Fruit fly (Drosophila melanogaster) ovary, adult (tissue): ENCODE measurements around the gene pzg.

ENCODE experiments used
- CG17801 ChIP-seq: fragments of 200-800 bp; optimal IDR thresholded peaks from 2 replicates; lab custom pipeline; 2019; ENCODE audit warnings: missing biosample characterization, mild to moderate bottlenecking, missing genetic modification characterization, moderate library complexity; ENCODE audit not compliant: partially characterized antibody

pzg gene

DNA sequence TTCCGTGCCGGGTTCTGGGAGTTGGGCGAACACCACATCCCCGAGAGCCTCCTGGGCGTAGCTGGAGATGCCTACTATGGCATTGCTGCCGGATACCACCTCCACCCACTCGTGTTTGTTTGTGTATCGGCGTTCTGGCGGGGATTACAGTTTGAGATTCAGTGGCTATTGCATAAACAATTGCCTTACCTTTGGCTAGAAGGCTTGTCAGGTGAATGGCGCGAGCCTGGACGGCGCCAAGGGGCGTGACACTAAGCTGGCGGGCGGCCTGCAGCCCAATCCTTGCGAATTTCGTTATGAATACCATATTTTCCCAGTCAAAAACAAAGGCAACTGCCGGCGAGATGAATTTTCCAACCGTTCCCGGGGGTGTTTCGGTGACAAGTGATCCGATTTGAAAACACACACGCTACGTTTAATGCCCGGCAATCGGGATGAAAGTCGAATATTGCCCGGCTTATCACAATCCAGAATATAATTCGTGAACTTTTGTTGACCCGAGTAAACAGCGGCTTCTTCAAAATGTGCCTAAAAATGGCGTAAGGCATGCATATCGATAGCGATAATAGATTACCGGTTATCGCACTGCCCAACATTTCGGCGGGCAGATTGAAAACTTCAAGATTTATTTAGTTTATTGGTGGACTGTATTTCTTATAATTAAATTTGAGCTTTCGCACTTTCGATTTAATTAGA, 4.8 kb upstream of the pzg start, which contains the start of gene ppl:
Gene ppl (minus strand): TSS at position 511 of the 696 bp plus-strand sequence.
- TF ChIP-seq CG17801 (GFP tag; lab: Kevin White, UChicago): no peak

DNA sequence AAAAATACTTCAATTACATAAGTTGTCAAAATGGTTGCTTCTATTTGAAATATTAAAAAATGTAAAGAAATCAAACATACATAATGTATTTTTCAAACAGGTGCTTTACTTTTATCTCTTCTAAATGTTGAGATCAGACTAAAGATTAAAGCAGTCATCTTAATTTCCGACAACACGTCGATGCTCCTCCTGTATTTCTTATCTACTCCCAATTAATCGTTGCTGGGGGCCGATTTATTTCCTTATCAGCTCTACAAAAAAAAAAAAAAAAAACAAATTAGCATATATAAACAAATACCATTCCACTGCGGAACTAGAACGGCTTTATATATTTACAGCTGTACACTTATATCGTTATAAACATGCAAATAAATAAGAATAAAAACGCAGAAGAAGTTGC, 4.2 kb upstream of the pzg start:
- TF ChIP-seq CG17801 (GFP tag; lab: Kevin White, UChicago): no peak

DNA sequence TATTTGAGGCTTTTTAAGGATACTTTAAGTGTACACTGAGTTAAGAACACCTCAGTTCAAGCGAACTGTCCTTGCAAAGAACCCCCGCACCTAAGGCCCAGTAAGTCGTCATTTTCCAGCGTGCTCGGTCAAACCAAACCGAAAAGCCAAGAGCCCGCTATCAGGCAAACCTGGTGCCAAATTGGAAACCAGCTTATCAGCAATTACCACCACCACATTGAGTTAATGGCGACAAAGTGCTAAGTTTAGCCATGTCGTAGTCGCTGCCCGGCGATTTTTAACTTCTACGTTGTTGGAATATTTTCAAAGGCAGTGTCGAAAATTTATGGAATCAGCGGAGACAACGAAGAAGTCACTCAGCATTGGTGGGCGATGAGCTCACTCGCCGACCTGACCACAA, 3.2 kb upstream of the pzg start:
- TF ChIP-seq CG17801 (GFP tag; lab: Kevin White, UChicago): no peak

DNA sequence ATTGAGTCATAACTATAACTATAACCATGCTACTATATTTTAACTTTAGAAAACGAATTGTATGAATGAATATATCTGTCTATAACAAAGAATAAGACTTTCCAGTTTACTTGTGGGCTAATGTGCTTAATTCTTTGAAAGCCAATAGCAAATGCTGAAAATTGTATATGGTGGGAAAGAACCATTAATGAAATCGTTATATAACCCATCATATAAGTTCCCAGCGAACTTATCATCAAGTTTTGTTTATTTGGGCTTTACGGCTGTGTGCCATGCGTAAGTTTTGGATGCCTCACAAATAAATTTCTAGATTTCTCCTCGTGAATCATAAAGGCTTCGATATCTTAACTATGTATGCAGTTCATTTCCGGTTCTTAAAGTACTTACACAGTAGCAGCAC, 2.1 kb upstream of the pzg start:
- TF ChIP-seq CG17801 (GFP tag; lab: Kevin White, UChicago): no peak

DNA sequence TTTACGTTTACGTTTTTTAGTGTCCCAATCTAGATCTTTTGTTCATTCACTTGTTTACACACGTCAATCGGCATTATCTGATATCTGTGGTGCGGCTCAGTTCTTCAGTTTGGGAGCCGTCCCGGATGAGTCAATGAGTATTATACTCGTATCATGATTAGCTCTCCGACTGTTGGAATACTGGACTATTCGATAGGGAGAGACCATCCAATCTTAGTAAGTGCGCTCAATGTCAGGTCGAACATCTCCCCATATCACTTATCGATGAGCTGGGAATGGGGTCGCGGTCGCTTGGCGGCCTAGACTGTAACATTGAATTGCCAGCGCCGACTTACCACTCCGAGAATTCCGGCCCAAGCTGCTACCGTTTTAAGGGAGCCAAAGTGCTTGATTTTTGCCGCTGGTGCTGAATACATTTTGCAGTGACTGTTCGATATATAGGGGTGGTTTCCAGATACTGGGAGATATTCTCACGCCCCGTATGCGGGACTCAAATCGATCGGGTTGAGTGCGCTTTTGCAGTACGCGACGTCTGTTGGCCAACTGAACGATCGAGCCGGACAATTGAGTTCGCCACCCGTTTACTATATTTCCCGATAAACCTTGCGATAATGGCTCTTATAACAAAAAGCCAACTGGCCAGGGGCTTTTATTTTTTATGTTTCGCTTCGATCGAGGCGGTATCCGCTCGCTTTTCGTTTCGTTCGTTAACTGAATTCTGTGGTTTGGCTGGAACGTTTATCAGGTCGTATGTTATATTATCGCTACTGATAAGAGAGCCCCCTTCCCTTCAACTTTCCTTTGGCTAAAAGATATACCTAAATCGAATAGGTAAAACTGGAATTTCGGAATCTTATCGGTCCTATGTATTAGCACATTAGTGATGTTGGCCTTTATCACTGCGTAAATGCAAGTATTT, 920 bp upstream of the pzg start:
- TF ChIP-seq CG17801 (GFP tag; lab: Kevin White, UChicago): no peak

DNA sequence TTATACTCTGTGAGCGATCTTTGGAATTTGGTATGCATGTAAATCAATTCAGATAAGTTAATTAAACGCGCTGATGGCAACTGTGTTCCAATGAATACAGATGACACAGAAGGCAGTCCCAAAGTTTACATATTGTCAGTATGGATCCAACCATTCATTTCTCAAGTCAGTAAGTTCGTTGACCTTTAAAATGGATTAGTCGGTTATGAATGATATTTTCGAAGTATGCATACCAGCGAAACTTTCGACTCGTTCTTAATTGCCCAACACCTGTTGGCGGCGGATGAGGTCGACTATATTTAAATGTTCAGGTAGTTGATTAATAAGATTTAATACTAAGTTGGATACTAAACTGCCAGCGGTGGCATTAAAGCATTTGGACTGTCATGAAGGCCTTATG, 4.4 kb downstream of the pzg start:
- no peak for TF ChIP-seq CG17801 (GFP tag; lab: Kevin White, UChicago)

DNA sequence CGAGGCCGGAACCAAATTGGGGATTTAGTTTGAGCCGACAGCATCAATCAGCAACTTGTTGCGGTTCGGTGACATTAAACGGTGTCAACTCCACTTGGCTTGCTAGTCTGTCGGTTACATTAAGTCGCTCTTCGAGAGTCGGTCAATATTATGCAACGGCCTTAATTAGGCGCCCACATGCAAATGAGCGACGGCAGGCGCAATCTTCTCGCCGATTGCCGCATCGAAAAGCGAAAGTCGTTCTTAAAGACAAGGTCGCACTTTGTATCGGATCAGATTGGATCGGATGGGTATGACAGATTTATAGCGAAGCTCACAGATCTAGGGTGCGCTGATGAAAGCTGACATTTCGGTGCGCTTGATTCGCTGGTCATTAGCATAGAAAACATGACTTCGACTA, 5.2 kb downstream of the pzg start:
- TF ChIP-seq CG17801 (GFP tag; lab: Kevin White, UChicago): no peak

DNA sequence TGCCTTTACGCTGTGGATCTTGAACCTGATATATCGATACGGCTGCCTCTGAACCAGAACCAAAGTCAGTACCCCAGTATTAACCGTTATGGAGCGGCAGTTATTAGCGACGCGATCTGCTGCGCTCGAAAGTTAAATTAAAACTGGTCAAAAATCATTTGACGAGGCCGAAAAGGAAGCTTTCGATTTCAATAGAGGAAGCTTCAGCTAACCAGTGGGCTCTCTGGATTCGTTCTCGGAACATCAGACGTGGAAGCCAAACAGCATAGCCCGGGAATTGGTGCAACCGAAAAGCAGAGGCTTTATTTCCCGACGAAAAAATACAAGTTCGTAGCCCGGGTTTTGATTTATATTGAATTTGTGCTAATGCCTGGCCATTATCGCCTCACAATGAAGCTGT, 6.8 kb downstream of the pzg start, which contains the start of gene Cpr78Ca:
Gene Cpr78Ca (minus strand): TSS at position 101 of the 400 bp plus-strand sequence.
- no peak for TF ChIP-seq CG17801 (GFP tag; lab: Kevin White, UChicago)

DNA sequence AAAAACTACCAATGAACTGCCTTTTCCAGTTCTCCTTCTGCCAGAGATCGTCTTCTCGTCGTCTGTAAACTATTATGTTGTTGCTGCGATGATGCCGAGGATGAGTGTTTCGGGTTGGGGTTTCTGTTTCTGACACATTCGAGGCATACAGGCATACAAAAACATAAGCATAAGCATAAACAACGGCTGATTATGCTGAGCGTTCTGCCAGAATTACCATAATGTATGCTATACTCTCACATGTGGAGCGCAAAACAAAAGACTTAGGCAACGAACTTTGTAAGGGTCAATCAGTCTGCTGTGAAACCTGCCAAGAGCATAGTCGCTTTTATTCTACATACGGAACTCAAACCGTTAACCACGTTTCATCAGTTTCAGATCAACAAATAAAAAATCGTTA, 8.3 kb downstream of the pzg start, which contains the start of gene Cpr78Cb:
Gene Cpr78Cb (plus strand): TSS at position 291 of the 400 bp plus-strand sequence.
- no peak for TF ChIP-seq CG17801 (GFP tag; lab: Kevin White, UChicago)

DNA sequence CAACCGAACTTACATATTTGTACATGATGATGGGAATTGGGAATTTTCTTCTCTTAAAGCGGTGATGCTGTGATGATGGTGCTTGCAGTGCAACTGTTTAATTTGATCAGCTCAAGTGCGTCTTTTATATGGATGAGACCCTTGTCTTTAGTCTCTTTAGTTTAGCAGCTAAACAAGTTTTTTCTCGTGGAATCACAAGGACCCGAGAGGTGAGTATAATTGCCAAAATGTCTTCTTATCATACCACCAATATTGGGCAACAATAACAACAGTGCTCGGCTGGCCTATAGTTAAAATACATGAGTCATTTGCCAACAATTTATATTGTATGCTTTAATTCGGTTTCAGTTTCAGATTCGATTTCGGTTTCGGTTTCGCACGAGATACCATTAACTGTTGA, 11.8 kb downstream of the pzg start, which contains the start of gene Edg78E:
Gene Edg78E (minus strand): TSS at position 101 of the 400 bp plus-strand sequence.
- TF ChIP-seq CG17801 (GFP tag; lab: Kevin White, UChicago): no peak

DNA sequence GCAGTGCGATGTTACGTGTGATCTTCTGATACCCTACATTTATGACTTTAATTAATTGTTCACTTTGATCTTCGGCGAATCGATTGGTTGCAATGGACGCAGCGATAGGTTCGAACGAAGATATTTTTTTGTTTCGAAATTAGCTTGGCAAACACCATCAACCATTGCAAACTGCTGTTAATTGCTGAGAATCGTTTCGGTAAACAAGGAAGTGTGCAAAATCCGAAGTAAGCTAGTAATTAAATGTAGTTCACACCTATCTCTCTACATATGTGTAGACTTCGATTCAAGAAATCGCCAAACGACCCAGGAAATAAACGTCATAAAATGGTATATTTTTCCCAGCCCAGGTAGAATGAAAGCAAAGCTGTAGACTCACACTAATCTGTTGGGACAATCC, 12.5 kb downstream of the pzg start, which contains the start of gene CG43702:
Gene CG43702 (plus strand): TSS at position 301 of the 400 bp plus-strand sequence.
- no peak for TF ChIP-seq CG17801 (GFP tag; lab: Kevin White, UChicago)

DNA sequence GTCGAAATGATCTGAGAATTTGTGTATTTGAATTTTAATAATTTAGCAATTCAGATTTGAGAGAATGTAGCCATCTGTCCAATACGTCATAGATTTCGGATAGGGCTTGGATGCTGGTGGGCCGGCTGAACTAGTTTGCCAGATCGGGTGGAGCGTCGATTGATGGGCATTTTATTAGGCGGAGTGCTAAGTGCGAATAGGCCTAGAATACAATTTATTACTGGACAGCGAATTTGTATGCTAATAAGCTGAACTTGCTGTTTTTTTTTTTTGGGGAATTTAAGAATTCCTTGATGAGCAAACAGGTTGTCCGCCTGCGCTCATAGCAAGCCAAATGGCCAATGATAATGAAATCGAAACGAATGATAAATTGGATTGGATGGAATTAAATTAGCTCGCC, 13.3 kb downstream of the pzg start:
- no peak for TF ChIP-seq CG17801 (GFP tag; lab: Kevin White, UChicago)

DNA sequence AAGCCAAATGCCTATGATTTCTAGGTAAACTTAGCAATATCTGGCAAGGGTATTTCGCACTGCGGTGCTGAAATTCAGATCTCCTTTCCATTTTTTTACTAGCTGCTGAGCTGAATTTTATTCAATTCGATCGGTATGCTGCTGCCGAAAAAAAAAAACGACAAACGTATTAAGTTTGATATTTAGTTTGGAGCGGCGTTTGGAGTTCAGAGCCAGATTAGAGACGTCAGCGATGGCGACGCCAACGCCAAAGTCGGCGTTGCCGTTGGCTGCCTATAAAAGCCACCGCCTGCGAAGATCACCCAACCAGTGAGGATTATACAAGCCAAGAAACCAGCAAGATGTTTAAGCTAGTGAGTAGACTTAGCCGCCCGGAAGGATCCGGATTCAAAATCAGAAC, 14.4 kb downstream of the pzg start, which contains the start of gene Cpr78Cc:
Gene Cpr78Cc (plus strand): TSS at position 301 of the 400 bp plus-strand sequence.
- TF ChIP-seq CG17801 (GFP tag; lab: Kevin White, UChicago): no peak

DNA sequence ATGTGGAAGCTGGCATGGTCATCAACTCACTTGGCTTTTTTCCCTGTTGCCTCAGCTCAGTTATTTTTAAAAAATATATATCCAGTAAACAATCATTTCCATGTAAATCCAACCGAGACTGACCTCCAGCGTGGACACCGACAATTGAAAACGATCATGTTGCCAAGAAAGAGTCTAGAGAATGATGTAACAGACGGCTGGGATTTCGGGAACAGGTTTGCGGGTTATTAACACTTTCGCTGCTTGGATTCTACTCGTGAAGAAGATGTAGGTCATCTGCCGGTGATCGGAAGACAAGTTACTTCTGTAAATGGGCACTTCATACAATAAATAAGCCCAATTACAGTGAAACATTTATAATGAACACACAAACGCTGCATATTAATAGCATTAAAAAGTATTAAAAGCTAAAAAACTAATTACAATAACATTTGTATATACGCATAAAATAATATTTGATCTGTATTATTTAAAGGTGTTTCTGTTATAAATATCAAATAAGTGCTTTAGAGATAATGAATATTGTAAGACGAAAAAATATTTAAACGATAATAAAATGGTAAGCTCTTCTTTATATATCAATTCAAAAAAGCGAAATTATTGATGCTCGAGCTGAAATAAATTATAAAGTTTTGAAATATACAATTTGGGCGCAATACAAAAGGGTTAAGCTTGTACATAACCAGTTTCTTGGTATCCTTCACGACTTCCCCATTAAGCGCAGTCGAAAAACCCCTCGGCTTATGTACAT, 16.0 kb downstream of the pzg start:
- TF ChIP-seq CG17801 (GFP tag; lab: Kevin White, UChicago): no peak
